Fruit fly (Drosophila melanogaster) whole organism, prepupa: Measurements from ENCODE around the gene CG7149.

Experiments used
- CG1621 ChIP-seq: fragments of 200-800 bp; sonication (Bioruptor generic); optimal IDR thresholded peaks from 3 replicates; lab custom pipeline; 2018; ENCODE audit warnings: missing biosample characterization, mild to moderate bottlenecking, missing genetic modification characterization
- CG6276 ChIP-seq: fragments of 200-800 bp; sonication (Bioruptor generic); optimal IDR thresholded peaks from 2 replicates; lab custom pipeline; 2017; ENCODE audit warnings: missing biosample characterization, mild to moderate bottlenecking, missing genetic modification characterization
- CG6854 ChIP-seq: fragments of 200-800 bp; sonication (Bioruptor generic); optimal IDR thresholded peaks from 2 replicates; lab custom pipeline; 2017; ENCODE audit warnings: missing biosample characterization, mild to moderate bottlenecking, missing genetic modification characterization
- CG9139 ChIP-seq: fragments of 200-800 bp; sonication (Bioruptor generic); optimal IDR thresholded peaks from 3 replicates; lab custom pipeline; 2017; ENCODE audit warnings: missing biosample characterization, mild to moderate bottlenecking, missing genetic modification characterization
- Eip78C ChIP-seq: fragments of 200-800 bp; sonication (Bioruptor generic); peaks from one replicate; lab custom pipeline; 2016; ENCODE audit warnings: missing biosample characterization, missing genetic modification characterization
- Hr39 ChIP-seq: fragments of 200-800 bp; sonication (Bioruptor generic); optimal IDR thresholded peaks from 2 replicates; lab custom pipeline; 2016; ENCODE audit warnings: missing biosample characterization, missing genetic modification characterization
- Sox102F ChIP-seq: fragments of 200-800 bp; sonication (Bioruptor generic); optimal IDR thresholded peaks from 2 replicates; lab custom pipeline; 2016; ENCODE audit warnings: missing biosample characterization, mild to moderate bottlenecking, missing genetic modification characterization
- dac ChIP-seq: fragments of 200-800 bp; sonication (Bioruptor generic); optimal IDR thresholded peaks from 2 replicates; lab custom pipeline; 2017; ENCODE audit warnings: missing biosample characterization, mild to moderate bottlenecking, missing genetic modification characterization
- pdm3 ChIP-seq: fragments of 200-800 bp; sonication (Bioruptor generic); optimal IDR thresholded peaks from 3 replicates; lab custom pipeline; 2016; ENCODE audit warnings: missing biosample characterization, missing genetic modification characterization

dm6 chr2L:7782788-7783401 is 7.5 kb downstream of the CG7149 start, which contains the start of gene Brd7-9:
- TF ChIP-seq CG9139 (GFP tag; lab: Kevin White, UChicago): no peak
- peak; percentile 81 for TF ChIP-seq Sox102F (GFP tag; lab: Kevin White, UChicago)
- TF ChIP-seq CG6854 (GFP tag; lab: Kevin White, UChicago): no peak
- TF ChIP-seq Hr39: peak; percentile 58
- TF ChIP-seq dac (GFP tag; lab: Kevin White, UChicago): no peak
- peak; percentile 94 for TF ChIP-seq Eip78C (GFP tag; lab: Kevin White, UChicago)
- peak; percentile 72 for TF ChIP-seq pdm3 (GFP tag; lab: Kevin White, UChicago)
- TF ChIP-seq CG6276: no peak
- TF ChIP-seq CG1621 (tag; lab: Kevin White, UChicago): peak; percentile 36
